Fruit fly (Drosophila melanogaster) whole organism, embryonic: ENCODE data around the gene CG42487.
A peak's percentile ranks its signal among the peaks of the same experiment; 100 is the strongest.

Experiments used
- Ada2b ChIP-seq: fragments of 200-800 bp; sonication (Bioruptor generic); IDR thresholded peaks from 2 replicates; pipeline ENCODE4 v1.3.6; 2022; ENCODE audit warnings: missing biosample characterization, missing genetic modification characterization
- CG11560 ChIP-seq: fragments of 200-800 bp; sonication (Bioruptor generic); IDR thresholded peaks from 3 replicates; pipeline ENCODE4 v1.3.6; 2022; ENCODE audit warnings: missing biosample characterization, missing genetic modification characterization
- CG12155 ChIP-seq: fragments of 200-800 bp; sonication (Bioruptor generic); optimal IDR thresholded peaks from 3 replicates; lab custom pipeline; 2016; ENCODE audit warnings: missing biosample characterization, missing genetic modification characterization
- CG12236 ChIP-seq: fragments of 200-800 bp; sonication (Bioruptor generic); optimal IDR thresholded peaks from 2 replicates; lab custom pipeline; 2016; ENCODE audit warnings: missing biosample characterization, missing genetic modification characterization
- CG13424 ChIP-seq: fragments of 200-800 bp; sonication (Bioruptor generic); optimal IDR thresholded peaks from 2 replicates; lab custom pipeline; 2019; ENCODE audit warnings: missing biosample characterization, mild to moderate bottlenecking, missing genetic modification characterization, moderate library complexity
- CG14441 ChIP-seq: fragments of 200-800 bp; sonication (Bioruptor generic); IDR thresholded peaks from 2 replicates; pipeline ENCODE4 v1.3.6; 2022; ENCODE audit warnings: missing biosample characterization, missing genetic modification characterization
- CG14860 ChIP-seq: fragments of 200-800 bp; sonication (Bioruptor generic); IDR thresholded peaks from 3 replicates; pipeline ENCODE4 v1.3.6; 2022; ENCODE audit warnings: missing biosample characterization, missing genetic modification characterization; ENCODE audit not compliant: partially characterized antibody
- CG17361 ChIP-seq: fragments of 200-800 bp; sonication (Bioruptor generic); IDR thresholded peaks from 3 replicates; pipeline ENCODE4 v1.3.6; 2022; ENCODE audit warnings: missing biosample characterization, missing genetic modification characterization
- CG17385 ChIP-seq: fragments of 200-800 bp; sonication (Bioruptor generic); optimal IDR thresholded peaks from 3 replicates; lab custom pipeline; 2018; ENCODE audit warnings: missing biosample characterization, mild to moderate bottlenecking, missing genetic modification characterization
- CG18764 ChIP-seq: fragments of 200-800 bp; sonication (Bioruptor generic); optimal IDR thresholded peaks from 3 replicates; lab custom pipeline; 2016; ENCODE audit warnings: missing biosample characterization, missing genetic modification characterization
- CG2120 ChIP-seq: fragments of 200-800 bp; sonication (Bioruptor generic); optimal IDR thresholded peaks from 3 replicates; lab custom pipeline; 2016; ENCODE audit warnings: missing biosample characterization, missing genetic modification characterization
- CG2129 ChIP-seq: fragments of 200-800 bp; sonication (Bioruptor generic); IDR thresholded peaks from 2 replicates; pipeline ENCODE4 v1.3.6; 2022; ENCODE audit warnings: missing biosample characterization, missing genetic modification characterization; ENCODE audit not compliant: partially characterized antibody
- CG32532 ChIP-seq: fragments of 200-800 bp; sonication (Bioruptor generic); IDR thresholded peaks from 2 replicates; pipeline ENCODE4 v1.3.6; 2022; ENCODE audit warnings: missing biosample characterization, missing genetic modification characterization
- CG34422 ChIP-seq: fragments of 200-800 bp; sonication (Bioruptor generic); IDR thresholded peaks from 3 replicates; pipeline ENCODE4 v1.3.6; 2022; ENCODE audit warnings: missing biosample characterization, missing genetic modification characterization
- CG3847 ChIP-seq: fragments of 200-800 bp; sonication (Bioruptor generic); IDR thresholded peaks from 2 replicates; pipeline ENCODE4 v1.3.6; 2022; ENCODE audit warnings: missing biosample characterization, missing genetic modification characterization
- CG42726 ChIP-seq: fragments of 200-800 bp; sonication (Bioruptor generic); IDR thresholded peaks from 2 replicates; pipeline ENCODE4 v1.3.6; 2022; ENCODE audit warnings: missing biosample characterization, missing genetic modification characterization; ENCODE audit not compliant: partially characterized antibody
- CG4360 ChIP-seq: fragments of 200-800 bp; sonication (Bioruptor generic); IDR thresholded peaks from 2 replicates; pipeline ENCODE4 v1.3.6; 2022; ENCODE audit warnings: missing biosample characterization, missing genetic modification characterization
- CG4854 ChIP-seq: fragments of 200-800 bp; sonication (Bioruptor generic); optimal IDR thresholded peaks from 2 replicates; lab custom pipeline; 2016; ENCODE audit warnings: missing biosample characterization, missing genetic modification characterization, inconsistent platforms
- CG8290 ChIP-seq, 3 experiments: fragments of 200-800 bp; sonication (Bioruptor generic); optimal IDR thresholded peaks; 2 replicates each; lab custom pipeline; 2016 to 2019; ENCODE audit warnings: missing biosample characterization in 3 of 3, missing genetic modification characterization in 3 of 3, mild to moderate bottlenecking in 2 of 3, moderate library complexity in 1 of 3
- Doc2 ChIP-seq: fragments of 200-800 bp; sonication (Bioruptor generic); IDR thresholded peaks from 2 replicates; pipeline ENCODE4 v1.3.6; 2022; ENCODE audit warnings: missing biosample characterization, missing genetic modification characterization
- E2f1 ChIP-seq: fragments of 200-800 bp; sonication (Bioruptor generic); IDR thresholded peaks from 2 replicates; pipeline ENCODE4 v1.3.6; 2022; ENCODE audit warnings: missing biosample characterization, missing genetic modification characterization
- E2f2 ChIP-seq: fragments of 200-800 bp; sonication (Bioruptor generic); IDR thresholded peaks from 2 replicates; pipeline ENCODE4 v1.3.6; 2022; ENCODE audit warnings: missing biosample characterization, missing genetic modification characterization
- Ets97D ChIP-seq: fragments of 200-800 bp; sonication (Bioruptor generic); optimal IDR thresholded peaks from 3 replicates; lab custom pipeline; 2016; ENCODE audit warnings: missing biosample characterization, missing genetic modification characterization
- H2.0 ChIP-seq: fragments of 200-800 bp; sonication (Bioruptor generic); IDR thresholded peaks from 2 replicates; pipeline ENCODE4 v1.3.6; 2022; ENCODE audit warnings: missing biosample characterization, missing genetic modification characterization
- HLH54F ChIP-seq: fragments of 200-800 bp; sonication (Bioruptor generic); optimal IDR thresholded peaks from 3 replicates; lab custom pipeline; 2016; ENCODE audit warnings: missing biosample characterization, missing genetic modification characterization
- HmgZ ChIP-seq: fragments of 200-800 bp; sonication (Bioruptor generic); optimal IDR thresholded peaks from 2 replicates; lab custom pipeline; 2018; ENCODE audit warnings: missing biosample characterization, mild to moderate bottlenecking, missing genetic modification characterization
- Lhr ChIP-seq: fragments of 200-800 bp; sonication (Bioruptor generic); optimal IDR thresholded peaks from 3 replicates; lab custom pipeline; 2017; ENCODE audit warnings: mild to moderate bottlenecking, missing biosample characterization, missing genetic modification reagents, missing genetic modification characterization
- MTF-1 ChIP-seq: fragments of 200-800 bp; sonication (Bioruptor generic); optimal IDR thresholded peaks from 2 replicates; lab custom pipeline; 2018; ENCODE audit warnings: missing biosample characterization, mild to moderate bottlenecking, missing genetic modification characterization, borderline replicate concordance
- Myb ChIP-seq: fragments of 200-800 bp; sonication (Bioruptor generic); optimal IDR thresholded peaks from 2 replicates; lab custom pipeline; 2016; ENCODE audit warnings: missing biosample characterization, missing genetic modification characterization
- NfI ChIP-seq: fragments of 200-800 bp; sonication (Bioruptor generic); optimal IDR thresholded peaks from 3 replicates; lab custom pipeline; 2018; ENCODE audit warnings: missing biosample characterization, mild to moderate bottlenecking, missing genetic modification characterization, moderate library complexity
- Oaz ChIP-seq: fragments of 200-800 bp; sonication (Bioruptor generic); IDR thresholded peaks from 2 replicates; pipeline ENCODE4 v1.3.6; 2022; ENCODE audit warnings: missing biosample characterization, missing genetic modification characterization
- Rx ChIP-seq: fragments of 200-800 bp; sonication (Bioruptor generic); IDR thresholded peaks from 2 replicates; pipeline ENCODE4 v1.3.6; 2022; ENCODE audit warnings: missing biosample characterization, missing genetic modification characterization
- corto ChIP-seq: fragments of 200-800 bp; sonication (Bioruptor generic); optimal IDR thresholded peaks from 2 replicates; lab custom pipeline; 2016; ENCODE audit warnings: missing biosample characterization, mild to moderate bottlenecking, missing genetic modification characterization, moderate library complexity
- crp ChIP-seq, 2 experiments: fragments of 200-800 bp; sonication (Bioruptor generic); optimal IDR thresholded peaks; 2 replicates in 1 of 2; 3 replicates in 1 of 2; lab custom pipeline; 2017; ENCODE audit warnings: missing biosample characterization in 2 of 2, missing genetic modification characterization in 2 of 2, mild to moderate bottlenecking in 1 of 2, moderate library complexity in 1 of 2
- danr ChIP-seq: fragments of 200-800 bp; sonication (Bioruptor generic); IDR thresholded peaks from 2 replicates; pipeline ENCODE4 v1.3.6; 2022; ENCODE audit warnings: missing biosample characterization, missing genetic modification characterization
- dmrt11E ChIP-seq: fragments of 200-800 bp; sonication (Bioruptor generic); optimal IDR thresholded peaks from 3 replicates; lab custom pipeline; 2018; ENCODE audit warnings: missing biosample characterization, mild to moderate bottlenecking, missing genetic modification characterization, moderate library complexity
- gem ChIP-seq: fragments of 200-800 bp; sonication (Bioruptor generic); optimal IDR thresholded peaks from 2 replicates; lab custom pipeline; 2019; ENCODE audit warnings: missing biosample characterization, mild to moderate bottlenecking, missing genetic modification characterization, moderate library complexity
- gsb ChIP-seq: fragments of 200-800 bp; sonication (Bioruptor generic); IDR thresholded peaks from 2 replicates; pipeline ENCODE4 v1.3.6; 2022; ENCODE audit warnings: missing biosample characterization, missing genetic modification characterization
- klu ChIP-seq: fragments of 200-800 bp; sonication (Bioruptor generic); IDR thresholded peaks from 2 replicates; pipeline ENCODE4 v1.3.6; 2022; ENCODE audit warnings: missing biosample characterization, missing genetic modification characterization
- onecut ChIP-seq: fragments of 200-800 bp; sonication (Bioruptor generic); IDR thresholded peaks from 2 replicates; pipeline ENCODE4 v1.3.6; 2022; ENCODE audit warnings: missing biosample characterization, missing genetic modification characterization
- pb ChIP-seq: fragments of 200-800 bp; sonication (Bioruptor generic); optimal IDR thresholded peaks from 3 replicates; lab custom pipeline; 2016; ENCODE audit warnings: missing biosample characterization, missing genetic modification characterization
- pfk ChIP-seq: fragments of 200-800 bp; sonication (Bioruptor generic); optimal IDR thresholded peaks from 2 replicates; lab custom pipeline; 2018; ENCODE audit warnings: missing biosample characterization, mild to moderate bottlenecking, missing genetic modification characterization, moderate library complexity
- pros ChIP-seq: fragments of 200-800 bp; sonication (Bioruptor generic); optimal IDR thresholded peaks from 3 replicates; lab custom pipeline; 2019; ENCODE audit warnings: missing biosample characterization, mild to moderate bottlenecking, missing genetic modification characterization, moderate library complexity
- psq ChIP-seq: fragments of 200-800 bp; sonication (Bioruptor generic); optimal IDR thresholded peaks from 2 replicates; lab custom pipeline; 2017; ENCODE audit warnings: missing biosample characterization, missing genetic modification characterization
- row ChIP-seq: fragments of 200-800 bp; sonication (Bioruptor generic); IDR thresholded peaks from 3 replicates; pipeline ENCODE4 v1.3.6; 2022; ENCODE audit warnings: missing biosample characterization, missing genetic modification characterization
- schlank ChIP-seq: fragments of 200-800 bp; sonication (Bioruptor generic); optimal IDR thresholded peaks from 2 replicates; lab custom pipeline; 2018; ENCODE audit warnings: missing biosample characterization, mild to moderate bottlenecking, missing genetic modification characterization
- tll ChIP-seq, 2 experiments: fragments of 200-800 bp in 1 of 2; fragments of >200 bp in 1 of 2; sonication (Bioruptor generic) in 1 of 2; optimal IDR thresholded peaks; 2 replicates each; lab custom pipeline; 2017 to 2019; ENCODE audit warnings: missing biosample characterization in 2 of 2, missing genetic modification characterization in 2 of 2, mild to moderate bottlenecking in 1 of 2, moderate library complexity in 1 of 2
- unc-4 ChIP-seq: fragments of 200-800 bp; sonication (Bioruptor generic); IDR thresholded peaks from 2 replicates; pipeline ENCODE4 v1.3.6; 2022; ENCODE audit warnings: missing biosample characterization, missing genetic modification characterization; ENCODE audit not compliant: partially characterized antibody
- vnd ChIP-seq: fragments of 200-800 bp; sonication (Bioruptor generic); IDR thresholded peaks from 3 replicates; pipeline ENCODE4 v1.3.6; 2022; ENCODE audit warnings: missing biosample characterization, missing genetic modification characterization; ENCODE audit not compliant: partially characterized antibody

Gene CG42487

DNA sequence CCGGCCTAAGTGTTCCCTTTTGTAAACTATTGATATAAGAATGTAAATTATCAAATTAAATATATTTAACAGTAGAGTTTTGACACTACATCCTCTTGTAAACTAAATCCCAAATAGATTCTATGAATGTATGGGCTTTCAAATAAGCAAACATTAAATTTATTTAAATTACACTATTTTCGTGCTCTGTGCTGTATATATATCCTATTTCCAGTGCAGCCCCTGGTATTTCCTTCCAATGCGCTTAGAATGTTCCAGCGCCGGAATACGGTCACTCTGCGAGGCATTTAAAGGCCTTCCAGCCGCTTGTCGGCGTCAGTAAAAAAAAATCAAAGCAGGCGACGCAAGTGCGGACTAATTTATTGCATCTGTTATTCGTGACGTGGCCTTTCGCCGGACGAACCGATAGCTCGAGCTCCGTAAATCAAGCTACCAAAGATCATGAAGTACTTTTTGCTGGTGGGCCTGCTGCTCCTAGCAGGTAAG lies 10.6 kb downstream of the CG42487 start, which contains the start of gene Gp93 (continued):
- no peak for TF ChIP-seq vnd (GFP tag; lab: Robert Waterston, UW)
- TF ChIP-seq CG4360: no peak; the same call in 1 of the 2 replicates
- peak; percentile 69 for TF ChIP-seq dmrt11E (tag; lab: Kevin White, UChicago)
- TF ChIP-seq E2f1 (GFP tag; lab: Robert Waterston, UW): no peak
- peak; percentile 46 for TF ChIP-seq E2f2 (GFP tag; lab: Robert Waterston, UW)
- no peak for TF ChIP-seq schlank (tag; lab: Kevin White, UChicago)
- peak; percentile 16 for TF ChIP-seq CG12155
- no peak for TF ChIP-seq CG12236 (GFP tag; lab: Kevin White, UChicago)
- no peak for TF ChIP-seq CG11560
- no peak for TF ChIP-seq gsb (GFP tag; lab: Robert Waterston, UW)
- TF ChIP-seq CG34422 (GFP tag; lab: Robert Waterston, UW): peak; percentile 96; the same call in 2 of the 3 replicates
- peak; percentile 48 for TF ChIP-seq HmgZ (tag; lab: Kevin White, UChicago)
- TF ChIP-seq CG14441 (GFP tag; lab: Robert Waterston, UW): peak; percentile 66
- TF ChIP-seq tll (GFP tag; optimal IDR thresholded peaks at IDR 0.05; lab: Kevin White, UChicago): no peak
- peak; percentile 85 for TF ChIP-seq CG17361 (GFP tag; lab: Robert Waterston, UW)
- TF ChIP-seq corto (GFP tag; lab: Kevin White, UChicago): no peak
- peak; percentile 48; the same call in 1 of the 2 replicates for TF ChIP-seq danr (GFP tag; lab: Robert Waterston, UW)
- peak; percentile 69 for TF ChIP-seq CG13424 (tag; lab: Kevin White, UChicago)
- TF ChIP-seq MTF-1 (GFP tag; lab: Kevin White, UChicago): peak; percentile 24
- TF ChIP-seq CG2129 (GFP tag; lab: Robert Waterston, UW): no peak
- peak; percentile 38; the same call in 1 of the 2 replicates for TF ChIP-seq Rx (GFP tag; lab: Robert Waterston, UW)
- TF ChIP-seq CG8290 (GFP tag; optimal IDR thresholded peaks at IDR 0.05; lab: Kevin White, UChicago): no peak
- TF ChIP-seq CG8290 (tag; optimal IDR thresholded peaks at IDR 0.05; lab: Kevin White, UChicago): peak in 1 of 2 experiments; percentile 59
- no peak for TF ChIP-seq Myb (GFP tag; lab: Kevin White, UChicago)
- no peak for TF ChIP-seq CG18764
- TF ChIP-seq Ada2b (GFP tag; lab: Robert Waterston, UW): no peak; the same call in 1 of the 2 replicates
- no peak for TF ChIP-seq pb
- TF ChIP-seq psq (GFP tag; lab: Kevin White, UChicago): no peak
- peak; percentile 80 for TF ChIP-seq CG32532 (GFP tag; lab: Robert Waterston, UW)
- TF ChIP-seq gem (tag; lab: Kevin White, UChicago): no peak
- TF ChIP-seq CG17385 (GFP tag; lab: Kevin White, UChicago): peak; percentile 44
- TF ChIP-seq klu: peak; percentile 19; the same call in 1 of the 2 replicates
- TF ChIP-seq Oaz (GFP tag; lab: Robert Waterston, UW): peak; percentile 21; the same call in 1 of the 2 replicates
- TF ChIP-seq pros (GFP tag; lab: Kevin White, UChicago): no peak
- TF ChIP-seq row: peak; percentile 79
- TF ChIP-seq Doc2 (GFP tag; lab: Robert Waterston, UW): no peak
- TF ChIP-seq crp (GFP tag; optimal IDR thresholded peaks at IDR 0.05; lab: Kevin White, UChicago): no peak
- peak; percentile 57 for TF ChIP-seq CG2120 (GFP tag; lab: Kevin White, UChicago)
- no peak for TF ChIP-seq CG4854 (GFP tag; lab: Kevin White, UChicago)
- peak; percentile 59 for TF ChIP-seq NfI (GFP tag; lab: Kevin White, UChicago)
- TF ChIP-seq Lhr (GFP tag; lab: Kevin White, UChicago): no peak
- TF ChIP-seq onecut (GFP tag; lab: Robert Waterston, UW): peak; percentile 15; the same call in 1 of the 2 replicates
- TF ChIP-seq HLH54F: peak; percentile 48
- no peak for TF ChIP-seq unc-4 (GFP tag; lab: Robert Waterston, UW)
- TF ChIP-seq CG14860 (GFP tag; lab: Robert Waterston, UW): no peak
- peak; percentile 49 for TF ChIP-seq CG3847
- peak; percentile 57; the same call in 1 of the 2 replicates for TF ChIP-seq CG42726 (GFP tag; lab: Robert Waterston, UW)
- peak; percentile 55; the same call in 1 of the 2 replicates for TF ChIP-seq H2.0 (GFP tag; lab: Robert Waterston, UW)
- TF ChIP-seq Ets97D (GFP tag; lab: Kevin White, UChicago): peak; percentile 21
- peak; percentile 26 for TF ChIP-seq pfk (GFP tag; lab: Kevin White, UChicago)
